Fruit fly (Drosophila melanogaster): ENCODE results near the gene CG10996.

The CG10996 gene

DNA sequence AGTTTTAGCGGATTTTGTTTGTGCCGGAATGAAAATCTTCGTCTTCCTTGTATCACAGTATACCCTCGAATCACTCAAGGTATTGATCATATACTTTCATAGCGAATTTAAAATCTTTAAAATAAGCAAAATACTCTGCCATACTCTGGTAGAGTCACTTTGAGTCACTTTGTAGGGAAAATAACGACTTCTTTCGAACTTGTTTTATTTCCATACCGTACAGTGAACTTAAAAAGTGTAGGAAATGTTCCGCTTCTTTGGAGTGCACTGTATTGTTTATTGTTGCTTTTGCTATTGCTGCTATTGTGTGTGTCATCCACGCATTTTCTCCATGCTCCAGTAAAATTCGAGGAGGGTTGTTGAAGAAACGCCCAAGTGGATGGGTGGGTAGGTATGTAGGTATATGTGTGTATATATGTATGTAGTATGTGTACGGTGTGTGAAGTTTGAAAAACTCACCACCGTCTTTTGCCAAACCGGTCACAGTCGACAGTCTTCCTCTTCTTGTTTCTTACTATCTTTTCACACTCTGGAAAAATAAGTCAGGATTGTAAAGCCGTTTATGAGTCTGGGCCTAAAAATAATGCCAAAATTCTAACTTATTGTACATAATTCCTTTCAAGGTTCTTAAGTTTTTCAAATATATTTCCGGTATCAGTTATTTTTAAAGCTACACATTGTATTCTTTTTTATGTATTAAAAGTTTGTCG, 8.3 kb downstream of the CG10996 start (continued):
- no peak for TF ChIP-seq eg (GFP tag; IDR thresholded peaks at IDR 0.05)
- TF ChIP-seq esn (GFP tag; optimal IDR thresholded peaks at IDR 0.05): no peak
- TF ChIP-seq CG31627 (GFP tag; optimal IDR thresholded peaks at IDR 0.05): no peak
- TF ChIP-seq Sox14 (GFP tag; optimal IDR thresholded peaks at IDR 0.05): no peak
- TF ChIP-seq CG6276 (GFP tag; optimal IDR thresholded peaks at IDR 0.05): no peak
- TF ChIP-seq Eip75B (GFP tag; optimal IDR thresholded peaks at IDR 0.05): no peak
- no peak for TF ChIP-seq Smox (GFP tag; optimal IDR thresholded peaks at IDR 0.05)
- no peak for TF ChIP-seq vri (GFP tag; optimal IDR thresholded peaks at IDR 0.05)
- no peak for TF ChIP-seq Hr38 (GFP tag; optimal IDR thresholded peaks at IDR 0.05)
- no peak for TF ChIP-seq CG6854 (GFP tag; optimal IDR thresholded peaks at IDR 0.05)
- no peak for TF ChIP-seq Sox15 (GFP tag; optimal IDR thresholded peaks at IDR 0.05)
- 0 out of 3 replicates have a peak, but pooled peaks have one; percentile 32 for TF ChIP-seq CG6163 (GFP tag; IDR thresholded peaks at IDR 0.05)
- no peak for TF ChIP-seq CG8119 (GFP tag; IDR thresholded peaks at IDR 0.05)
- peak; percentile 39 for TF ChIP-seq CG10631 (GFP tag; optimal IDR thresholded peaks at IDR 0.05)

DNA sequence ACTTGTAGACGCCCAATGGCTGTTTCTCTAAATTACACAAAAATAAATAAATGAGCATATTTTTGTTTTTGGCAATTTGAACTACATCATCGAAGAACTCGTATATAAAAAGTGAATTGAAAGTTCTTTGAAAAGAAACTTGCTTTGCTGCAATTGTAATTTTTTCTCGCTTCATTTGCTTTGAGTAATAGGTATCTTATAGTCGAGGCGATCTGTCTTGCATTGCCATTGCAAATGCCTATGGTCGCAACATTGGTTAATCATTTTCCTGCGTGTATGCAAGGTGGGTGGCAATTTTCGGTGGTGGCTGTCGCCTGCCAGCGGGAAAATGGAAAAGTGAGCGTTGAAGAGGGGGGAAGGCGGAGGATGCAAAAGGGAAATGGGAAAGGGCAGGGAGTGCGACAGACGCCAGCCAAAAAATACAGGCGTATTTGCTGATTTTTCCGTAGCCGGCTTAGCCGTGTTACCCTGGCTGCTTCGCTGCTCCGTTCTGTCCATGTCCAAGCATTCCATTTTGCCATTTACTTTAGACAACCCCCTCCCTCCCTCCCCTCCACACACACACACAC, 10.1 kb downstream of the CG10996 start:
- no peak for TF ChIP-seq Ets96B (tag; optimal IDR thresholded peaks at IDR 0.05)
- no peak for TF ChIP-seq CG7368 (GFP tag; optimal IDR thresholded peaks at IDR 0.05)
- TF ChIP-seq fd59A (GFP tag; optimal IDR thresholded peaks at IDR 0.05): no peak
- TF ChIP-seq CG6854 (GFP tag; optimal IDR thresholded peaks at IDR 0.05): no peak
- no peak for TF ChIP-seq topi (GFP tag; optimal IDR thresholded peaks at IDR 0.05)
- no peak for TF ChIP-seq CG1621 (tag; optimal IDR thresholded peaks at IDR 0.05)
- no peak for TF ChIP-seq esn (GFP tag; optimal IDR thresholded peaks at IDR 0.05)
- TF ChIP-seq CG32006 (GFP tag; optimal IDR thresholded peaks at IDR 0.05): no peak
- TF ChIP-seq Sox102F (GFP tag; optimal IDR thresholded peaks at IDR 0.05): no peak
- no peak for TF ChIP-seq CG6276 (GFP tag; optimal IDR thresholded peaks at IDR 0.05)
- no peak for TF ChIP-seq salr (GFP tag; optimal IDR thresholded peaks at IDR 0.05)
- TF ChIP-seq Eip78C (GFP tag): no peak
- TF ChIP-seq Gug (GFP tag; IDR thresholded peaks at IDR 0.05): no peak

DNA sequence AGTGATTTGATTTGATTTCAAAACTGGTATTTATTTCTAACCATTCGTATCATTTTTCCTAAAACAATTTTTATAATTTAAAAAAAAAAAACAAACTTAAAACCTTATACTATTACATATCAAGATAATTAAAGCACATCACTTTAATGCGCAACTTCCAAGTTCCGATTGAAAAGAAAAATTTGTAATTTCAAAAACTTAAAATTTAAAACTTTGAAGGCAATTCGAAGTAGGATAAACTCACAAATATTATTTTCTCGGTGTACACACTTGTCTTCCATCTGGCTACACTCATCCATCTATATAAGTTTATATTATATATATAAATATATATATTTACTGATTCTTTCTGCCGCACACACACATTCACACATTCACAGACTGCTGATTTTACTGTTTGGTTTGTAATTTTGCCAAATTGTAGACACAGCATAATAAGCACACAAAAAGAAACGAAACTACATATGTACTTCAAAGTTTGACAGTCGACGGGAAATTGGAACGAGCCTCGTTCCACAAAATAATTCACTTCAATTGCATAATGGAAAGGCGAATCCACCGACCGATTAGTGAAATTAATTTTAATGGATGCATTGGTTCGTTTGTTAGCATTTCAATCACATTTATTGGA, 11.3 kb downstream of the CG10996 start:
- TF ChIP-seq Eip78C (GFP tag): peak; percentile 70
- TF ChIP-seq svp (GFP tag): peak; percentile 51
- TF ChIP-seq topi (GFP tag; optimal IDR thresholded peaks at IDR 0.05): no peak
- TF ChIP-seq CG11902 (GFP tag; optimal IDR thresholded peaks at IDR 0.05): no peak
- TF ChIP-seq fd85E (GFP tag; optimal IDR thresholded peaks at IDR 0.05): no peak

DNA sequence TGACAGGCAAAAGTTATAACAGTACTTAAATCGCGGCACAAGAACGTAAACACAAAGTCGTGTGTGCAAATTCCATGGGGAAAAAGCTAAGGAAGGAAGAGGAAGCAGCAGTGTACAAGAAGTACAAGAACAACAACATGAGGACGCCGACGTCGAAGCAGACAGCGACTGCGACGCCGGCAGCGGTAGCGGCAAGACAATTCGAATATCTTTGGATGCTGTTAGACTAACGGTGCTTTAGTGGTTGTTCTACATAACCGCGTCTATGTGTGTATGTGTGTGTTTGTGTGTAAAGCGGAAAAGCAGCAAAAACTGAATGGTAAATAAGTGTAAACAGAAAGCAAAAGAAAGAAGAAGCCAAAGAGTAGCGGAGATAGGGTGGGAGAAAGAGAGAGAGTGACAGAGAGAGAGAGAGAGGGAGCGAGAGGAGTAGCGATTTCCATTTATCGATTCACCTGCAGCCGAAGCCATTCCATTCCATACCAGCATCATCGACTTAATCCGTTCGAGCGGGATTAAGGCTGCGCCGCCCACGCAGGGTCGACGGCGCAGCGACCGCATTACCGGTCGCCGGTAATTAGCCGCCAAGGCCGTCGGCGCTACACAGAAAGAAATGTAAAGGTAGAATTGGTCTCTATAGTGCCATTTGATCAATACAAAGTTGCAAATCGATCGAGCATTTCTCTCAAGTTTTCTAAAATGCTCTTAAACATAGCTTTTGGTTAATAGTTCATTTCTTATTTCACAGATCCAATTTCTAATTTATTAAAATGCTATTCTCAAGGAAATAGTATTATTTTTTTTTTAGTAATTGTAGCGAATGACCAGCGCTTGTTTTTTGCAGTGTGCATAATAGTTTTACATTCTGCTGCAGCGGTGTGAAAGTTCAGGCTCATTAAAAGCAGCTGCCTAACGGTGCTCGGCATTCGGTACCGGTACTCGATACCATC, 13.2 kb downstream of the CG10996 start:
- TF ChIP-seq pdm3 (GFP tag; optimal IDR thresholded peaks at IDR 0.05): peak; percentile 66
- TF ChIP-seq CG9139 (GFP tag; optimal IDR thresholded peaks at IDR 0.05): no peak
- peak; percentile 56 for TF ChIP-seq Met (GFP tag; optimal IDR thresholded peaks at IDR 0.05)
- TF ChIP-seq CG8319 (GFP tag; optimal IDR thresholded peaks at IDR 0.05): no peak
- TF ChIP-seq fd59A (GFP tag; optimal IDR thresholded peaks at IDR 0.05): peak; percentile 28
- peak; percentile 27 for TF ChIP-seq CG6792 (GFP tag; optimal IDR thresholded peaks at IDR 0.05)
- no peak for TF ChIP-seq CG6163 (GFP tag; IDR thresholded peaks at IDR 0.05)
- TF ChIP-seq Lpt (GFP tag; optimal IDR thresholded peaks at IDR 0.05): peak; percentile 23
- TF ChIP-seq CG3919 (GFP tag; optimal IDR thresholded peaks at IDR 0.05): peak; percentile 61
- peak; percentile 68 for TF ChIP-seq CG6276 (GFP tag; optimal IDR thresholded peaks at IDR 0.05)
- TF ChIP-seq net (GFP tag; optimal IDR thresholded peaks at IDR 0.05): peak; percentile 69
- no peak for TF ChIP-seq vri (GFP tag; optimal IDR thresholded peaks at IDR 0.05)
- TF ChIP-seq Ets21C (GFP tag; optimal IDR thresholded peaks at IDR 0.05): no peak
- no peak for TF ChIP-seq CG8632 (GFP tag; optimal IDR thresholded peaks at IDR 0.05)
- TF ChIP-seq achi (GFP tag; optimal IDR thresholded peaks at IDR 0.05): peak; percentile 38
- TF ChIP-seq CG11294 (GFP tag; IDR thresholded peaks at IDR 0.05): peak; percentile 57
- peak; percentile 25 for TF ChIP-seq CG34406 (GFP tag; optimal IDR thresholded peaks at IDR 0.05)
- peak; percentile 77 for TF ChIP-seq CG15336 (GFP tag; IDR thresholded peaks at IDR 0.05)
- TF ChIP-seq Gug (GFP tag; IDR thresholded peaks at IDR 0.05): peak; percentile 55; the same call in 1 of the 2 replicates
- peak; percentile 36 for TF ChIP-seq lz (GFP tag; optimal IDR thresholded peaks at IDR 0.05)
- peak; percentile 57 for TF ChIP-seq acj6 (GFP tag; optimal IDR thresholded peaks at IDR 0.05)
